Worm (Caenorhabditis elegans) whole organism, L4/young adult: Measurements from ENCODE around the gene prp-40.

Experiments
- W03F9.2 ChIP-seq: fragments of 150-350 bp; optimal IDR thresholded peaks from 2 replicates; lab custom pipeline; 2014; ENCODE audit warnings: missing biosample characterization, missing genetic modification characterization
- dao-5 ChIP-seq: sonication (generic microtip); optimal IDR thresholded peaks from 2 replicates; lab custom pipeline; 2016; ENCODE audit warnings: missing genotype, missing genetic modification characterization, moderate library complexity, missing compliant biosample characterization
- him-1 ChIP-seq: sonication (generic microtip); optimal IDR thresholded peaks from 2 replicates; lab custom pipeline; 2016; ENCODE audit warnings: missing genotype, missing genetic modification reagents, missing genetic modification characterization, missing compliant biosample characterization

DNA sequence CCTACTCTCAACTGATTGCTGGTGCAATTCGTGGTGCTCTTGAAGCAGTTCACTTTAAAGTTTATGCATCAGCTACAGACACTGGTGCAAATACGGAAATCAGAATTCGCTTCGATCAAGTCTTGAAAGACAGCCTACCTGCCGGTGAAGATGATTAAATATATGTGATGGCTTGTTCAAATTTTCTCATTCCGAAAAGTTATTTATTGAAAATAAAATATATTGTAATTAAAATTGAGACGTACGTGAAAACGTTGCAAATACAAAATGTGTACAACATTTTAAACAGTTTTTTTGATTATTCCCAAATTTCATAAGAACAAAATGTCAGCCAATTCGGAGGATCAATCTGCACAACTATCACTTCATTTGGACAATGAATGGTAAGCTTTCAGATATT is 5.0 kb downstream of the prp-40 start, which contains the start of gene ZK1098.6:
- TF ChIP-seq W03F9.2 (tag; lab: Kevin White, UChicago), result no peak
- TF ChIP-seq him-1, result no peak
- no peak for TF ChIP-seq dao-5
